Fruit fly (Drosophila melanogaster) whole organism, adult: ENCODE measurements around the gene CG34451.

Source experiments
- CG11617 ChIP-seq: fragments of 200-800 bp; sonication (Bioruptor generic); optimal IDR thresholded peaks from 2 replicates; lab custom pipeline; 2017; ENCODE audit warnings: mild to moderate bottlenecking, missing biosample characterization, missing genetic modification reagents, missing genetic modification characterization
- CG12768 ChIP-seq: fragments of 200-800 bp; sonication (Bioruptor generic); optimal IDR thresholded peaks from 2 replicates; lab custom pipeline; 2017; ENCODE audit warnings: missing biosample characterization, missing genetic modification characterization, mild to moderate bottlenecking, moderate library complexity, missing genetic modification reagents
- CG14711 ChIP-seq: fragments of 200-800 bp; sonication (Bioruptor generic); optimal IDR thresholded peaks from 2 replicates; lab custom pipeline; 2018; ENCODE audit warnings: missing biosample characterization, mild to moderate bottlenecking, missing genetic modification characterization, moderate library complexity
- CG1620 ChIP-seq: fragments of 200-800 bp; sonication (Bioruptor generic); optimal IDR thresholded peaks from 2 replicates; lab custom pipeline; 2016; ENCODE audit warnings: missing biosample characterization, missing genetic modification characterization
- CG33017 ChIP-seq: fragments of 200-800 bp; sonication (Bioruptor generic); optimal IDR thresholded peaks from 2 replicates; lab custom pipeline; 2018; ENCODE audit warnings: missing biosample characterization, mild to moderate bottlenecking, missing genetic modification characterization, moderate library complexity
- CG5204 ChIP-seq: fragments of 200-800 bp; sonication (Bioruptor generic); optimal IDR thresholded peaks from 2 replicates; lab custom pipeline; 2016; ENCODE audit warnings: missing biosample characterization, missing genetic modification characterization
- CG7045 ChIP-seq: fragments of 200-800 bp; sonication (Bioruptor generic); optimal IDR thresholded peaks from 2 replicates; lab custom pipeline; 2017; ENCODE audit warnings: missing biosample characterization, mild to moderate bottlenecking, missing genetic modification characterization
- CG7101 ChIP-seq: fragments of 200-800 bp; sonication (Bioruptor generic); optimal IDR thresholded peaks from 2 replicates; lab custom pipeline; 2018; ENCODE audit warnings: missing biosample characterization, mild to moderate bottlenecking, missing genetic modification characterization, moderate library complexity
- Clk ChIP-seq: fragments of 200-800 bp; sonication (Bioruptor generic); optimal IDR thresholded peaks from 2 replicates; lab custom pipeline; 2017; ENCODE audit warnings: missing biosample characterization, missing genetic modification characterization
- Crg-1 ChIP-seq: fragments of 200-800 bp; sonication (Bioruptor generic); optimal IDR thresholded peaks from 2 replicates; lab custom pipeline; 2016; ENCODE audit warnings: missing biosample characterization, missing genetic modification characterization
- Hr96 ChIP-seq: fragments of 200-800 bp; sonication (Bioruptor generic); optimal IDR thresholded peaks from 2 replicates; lab custom pipeline; 2016; ENCODE audit warnings: missing biosample characterization, missing genetic modification characterization
- Mnt ChIP-seq: fragments of 200-800 bp; sonication (Bioruptor generic); optimal IDR thresholded peaks from 2 replicates; lab custom pipeline; 2016; ENCODE audit warnings: missing biosample characterization, mild to moderate bottlenecking, missing genetic modification characterization
- bab1 ChIP-seq: fragments of 200-800 bp; sonication (Bioruptor generic); optimal IDR thresholded peaks from 3 replicates; lab custom pipeline; 2019; ENCODE audit warnings: missing biosample characterization, mild to moderate bottlenecking, missing genetic modification characterization, moderate library complexity
- cic ChIP-seq: fragments of 200-800 bp; sonication (Bioruptor generic); optimal IDR thresholded peaks from 2 replicates; lab custom pipeline; 2017; ENCODE audit warnings: missing biosample characterization, mild to moderate bottlenecking, missing genetic modification characterization, moderate library complexity
- cnc ChIP-seq, 2 experiments: fragments of >200 bp; optimal IDR thresholded peaks; 2 replicates each; lab custom pipeline; 2017
- kay ChIP-seq: fragments of 200-800 bp; sonication (Bioruptor generic); peaks from one replicate; lab custom pipeline; 2016; ENCODE audit warnings: missing biosample characterization, missing genetic modification characterization, borderline replicate concordance
- ovo ChIP-seq: fragments of 200-800 bp; sonication (Bioruptor generic); optimal IDR thresholded peaks from 2 replicates; lab custom pipeline; 2016; ENCODE audit warnings: missing biosample characterization, missing genetic modification characterization
- pad ChIP-seq: fragments of 200-800 bp; sonication (Bioruptor generic); optimal IDR thresholded peaks from 3 replicates; lab custom pipeline; 2017; ENCODE audit warnings: missing biosample characterization, missing genetic modification characterization, mild to moderate bottlenecking, moderate library complexity, missing genetic modification reagents
- tj ChIP-seq: fragments of 200-800 bp; sonication (Bioruptor generic); optimal IDR thresholded peaks from 3 replicates; lab custom pipeline; 2017; ENCODE audit warnings: missing biosample characterization, mild to moderate bottlenecking, missing genetic modification characterization, moderate library complexity
- toe ChIP-seq: fragments of 200-800 bp; sonication (Bioruptor generic); optimal IDR thresholded peaks from 2 replicates; lab custom pipeline; 2016; ENCODE audit warnings: missing biosample characterization, missing genetic modification characterization

CG34451 gene

dm6 chr3L:15720905-15721304, 29.0 kb upstream of the CG34451 start:
- TF ChIP-seq cic (GFP tag; lab: Kevin White, UChicago) (no peak), toe (GFP tag; lab: Kevin White, UChicago) (no peak), CG14711 (tag; lab: Kevin White, UChicago) (no peak), CG5204 (GFP tag; lab: Kevin White, UChicago) (no peak), Hr96 (GFP tag; lab: Kevin White, UChicago) (no peak), tj (GFP tag; lab: Kevin White, UChicago) (no peak), CG33017 (tag; lab: Kevin White, UChicago) (no peak), CG12768 (no peak), Clk (no peak)

dm6 chr3L:15720224-15720623, 28.4 kb upstream of the CG34451 start:
- no peak for TF ChIP-seq CG33017 (tag; lab: Kevin White, UChicago)
- TF ChIP-seq Clk = no peak
- no peak for TF ChIP-seq CG5204 (GFP tag; lab: Kevin White, UChicago)
- TF ChIP-seq CG14711 (tag; lab: Kevin White, UChicago) = no peak
- no peak for TF ChIP-seq tj (GFP tag; lab: Kevin White, UChicago)
- no peak for TF ChIP-seq CG7045 (GFP tag; lab: Kevin White, UChicago)
- TF ChIP-seq CG11617 = no peak
- no peak for TF ChIP-seq Crg-1

dm6 chr3L:15717519-15717918, 25.7 kb upstream of the CG34451 start, which contains the start of gene CG42570:
Gene CG42570 (plus strand): TSS chr3L:15717819.
- TF ChIP-seq CG1620 (GFP tag; lab: Kevin White, UChicago) (no peak), toe (GFP tag; lab: Kevin White, UChicago) (no peak), Crg-1 (no peak), CG7045 (GFP tag; lab: Kevin White, UChicago) (no peak), tj (GFP tag; lab: Kevin White, UChicago) (no peak), CG11617 (no peak), CG7101 (tag; lab: Kevin White, UChicago) (no peak), Clk (no peak)

dm6 chr3L:15715788-15716503, 24.1 kb upstream of the CG34451 start, which contains the start of gene CG42571:
Gene CG42571 (plus strand): TSS chr3L:15716453.
- TF ChIP-seq CG1620 (GFP tag; lab: Kevin White, UChicago) (peak; percentile 24), pad (GFP tag; lab: Kevin White, UChicago) (peak; percentile 18), CG12768 (peak; percentile 36), Crg-1 (peak; percentile 50), CG33017 (tag; lab: Kevin White, UChicago) (no peak), ovo (GFP tag; lab: Kevin White, UChicago) (peak; percentile 46), cic (GFP tag; lab: Kevin White, UChicago) (peak; percentile 8), Hr96 (GFP tag; lab: Kevin White, UChicago) (no peak), bab1 (GFP tag; lab: Kevin White, UChicago) (no peak), CG11617 (peak; percentile 12), Mnt (GFP tag; lab: Kevin White, UChicago) (peak; percentile 27), CG7045 (GFP tag; lab: Kevin White, UChicago) (peak; percentile 15), CG14711 (tag; lab: Kevin White, UChicago) (no peak), CG5204 (GFP tag; lab: Kevin White, UChicago) (no peak), toe (GFP tag; lab: Kevin White, UChicago) (no peak), Clk (no peak), CG7101 (tag; lab: Kevin White, UChicago) (no peak), cnc (optimal IDR thresholded peaks at IDR 0.05; lab: Kevin White, UChicago) (no peak), tj (GFP tag; lab: Kevin White, UChicago) (no peak), kay (peak; percentile 44)

dm6 chr3L:15713932-15714492, 22.1 kb upstream of the CG34451 start:
- TF ChIP-seq ovo (GFP tag; lab: Kevin White, UChicago) (peak; percentile 37), bab1 (GFP tag; lab: Kevin White, UChicago) (no peak), cnc (optimal IDR thresholded peaks at IDR 0.05; lab: Kevin White, UChicago) (no peak), pad (GFP tag; lab: Kevin White, UChicago) (peak; percentile 23), CG11617 (peak; percentile 67), CG7101 (tag; lab: Kevin White, UChicago) (peak; percentile 56), kay (peak; percentile 64), toe (GFP tag; lab: Kevin White, UChicago) (peak; percentile 15), CG33017 (tag; lab: Kevin White, UChicago) (peak; percentile 50), tj (GFP tag; lab: Kevin White, UChicago) (peak; percentile 7), Mnt (GFP tag; lab: Kevin White, UChicago) (peak; percentile 56), CG12768 (peak; percentile 57), CG7045 (GFP tag; lab: Kevin White, UChicago) (peak; percentile 80), CG5204 (GFP tag; lab: Kevin White, UChicago) (peak; percentile 44), CG14711 (tag; lab: Kevin White, UChicago) (no peak), CG1620 (GFP tag; lab: Kevin White, UChicago) (peak; percentile 52), cic (GFP tag; lab: Kevin White, UChicago) (peak; percentile 76), Clk (peak; percentile 50), Hr96 (GFP tag; lab: Kevin White, UChicago) (peak; percentile 28), Crg-1 (peak; percentile 32)

dm6 chr3L:15712063-15712462, 20.2 kb upstream of the CG34451 start:
- TF ChIP-seq CG11617 (no peak), Clk (no peak), Mnt (GFP tag; lab: Kevin White, UChicago) (no peak), cic (GFP tag; lab: Kevin White, UChicago) (no peak), CG5204 (GFP tag; lab: Kevin White, UChicago) (no peak), toe (GFP tag; lab: Kevin White, UChicago) (no peak)
